Fruit fly (Drosophila melanogaster) S2 (cell line): ENCODE measurements around the gene CG12883.

Experiments used
- CG8478 ChIP-seq: fragments of >200 bp; optimal IDR thresholded peaks from 2 replicates; lab custom pipeline; 2018
- CTCF ChIP-seq, 2 experiments: fragments of >200 bp; optimal IDR thresholded peaks; 2 replicates each; lab custom pipeline; 2018

The CG12883 gene

DNA sequence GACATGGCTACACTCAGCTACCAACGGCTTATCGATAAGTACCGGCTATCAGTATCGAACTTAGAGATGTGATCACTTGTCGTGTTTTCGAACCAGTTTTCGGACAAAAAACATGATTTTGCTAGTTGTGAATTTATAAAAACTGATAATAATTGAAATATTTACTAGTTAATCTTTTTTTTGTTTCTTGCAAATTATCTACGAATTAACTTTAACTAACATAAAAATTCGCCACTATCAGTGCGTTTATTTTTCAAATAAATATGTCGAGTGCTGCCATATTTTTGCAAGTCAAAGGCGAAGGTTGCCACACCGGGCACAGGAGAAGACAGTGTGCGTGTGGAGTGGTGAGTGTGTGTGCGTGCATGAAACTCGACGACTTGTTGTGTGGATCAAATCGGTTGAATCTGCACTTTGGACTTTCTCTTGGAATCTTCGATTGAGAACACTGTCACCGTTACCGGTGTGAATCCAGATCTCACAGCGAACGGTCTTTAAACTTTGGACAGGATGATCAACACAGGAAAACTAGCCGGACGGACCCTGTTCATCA, 1.8 kb upstream of the CG12883 start, which contains the start of gene Hsdl2:
Gene Hsdl2, plus strand, starts transcription at position 349 of the 553 bp plus-strand sequence.
- TF ChIP-seq CTCF (optimal IDR thresholded peaks at IDR 0.05; lab: Kevin White, UChicago) (peak in 1 of 2 experiments; percentile 18), CG8478 (no peak)

- TF ChIP-seq CG8478 (no peak), CTCF (optimal IDR thresholded peaks at IDR 0.05; lab: Kevin White, UChicago) (no peak)
These were observed 576 bp downstream of the CG12883 start for dm6 chr3R:27679667-27680066.

dm6 chr3R:27681799-27682198, 2.7 kb downstream of the CG12883 start, which contains the start of gene Sce:
TSS of gene Sce (minus strand) at chr3R:27682029.
- TF ChIP-seq CTCF (optimal IDR thresholded peaks at IDR 0.05; lab: Kevin White, UChicago) (no peak), CG8478 (no peak)

DNA sequence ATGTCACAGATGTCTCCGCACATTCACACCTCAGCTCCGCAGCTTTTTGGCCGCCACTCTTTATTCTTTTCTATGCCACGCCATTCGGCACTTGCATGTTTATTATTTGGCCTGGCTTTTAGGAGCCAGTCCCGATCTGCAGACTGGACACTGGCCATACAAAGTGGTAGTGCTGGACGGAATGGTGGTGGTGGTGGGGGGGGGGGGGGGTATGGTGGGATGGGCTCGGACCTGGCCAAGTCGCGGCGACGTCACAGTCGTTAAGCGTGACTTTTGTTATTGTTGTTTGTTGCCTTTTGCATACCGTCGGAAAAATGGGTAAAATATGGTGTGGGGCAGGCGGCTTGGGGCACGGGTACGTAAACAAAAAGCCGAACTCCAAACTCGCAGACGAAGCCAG, 6.0 kb downstream of the CG12883 start:
- no peak for TF ChIP-seq CG8478
- no peak for TF ChIP-seq CTCF (optimal IDR thresholded peaks at IDR 0.05; lab: Kevin White, UChicago)

DNA sequence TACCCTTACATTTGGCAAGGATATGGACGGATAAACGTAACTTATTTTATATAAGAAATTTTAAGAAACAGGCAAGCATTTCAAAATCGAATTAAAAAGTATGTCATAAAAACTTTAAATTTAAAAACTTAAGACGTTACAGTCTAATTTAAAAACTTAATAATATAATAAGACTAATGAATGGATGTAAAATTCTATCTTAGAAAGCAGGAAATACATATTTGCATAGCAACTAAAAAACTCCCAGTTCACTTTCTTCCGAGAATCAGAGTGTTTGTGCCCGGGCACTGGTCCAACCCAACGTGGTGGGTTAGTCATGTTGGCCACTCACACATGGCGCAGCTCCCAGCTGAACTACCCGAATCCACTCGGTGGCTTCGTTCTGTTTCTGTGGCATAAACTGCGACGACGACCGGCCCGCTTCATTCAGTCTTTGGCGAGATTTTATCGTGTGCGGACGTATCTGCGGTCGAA, 6.5 kb downstream of the CG12883 start, which contains the start of gene CG12880:
Gene CG12880, plus strand, starts transcription at position 424 of the 474 bp plus-strand sequence.
- TF ChIP-seq CG8478 (no peak), CTCF (optimal IDR thresholded peaks at IDR 0.05; lab: Kevin White, UChicago) (no peak)

dm6 chr3R:27688034-27688433, 8.9 kb downstream of the CG12883 start, which contains the start of gene CG31055:
TSS of gene CG31055 (minus strand) at chr3R:27688134.
- TF ChIP-seq CG8478 (no peak), CTCF (optimal IDR thresholded peaks at IDR 0.05; lab: Kevin White, UChicago) (no peak)

- TF ChIP-seq CG8478: no peak
These were observed 13.7 kb downstream of the CG12883 start for dm6 chr3R:27692645-27693307.

- TF ChIP-seq CTCF (optimal IDR thresholded peaks at IDR 0.05; lab: Kevin White, UChicago): no peak
- no peak for TF ChIP-seq CG8478
These were observed 14.9 kb downstream of the CG12883 start, which contains the start of gene CG43319 for dm6 chr3R:27694018-27694417. TSS of gene CG43319 (plus strand) at chr3R:27694318.

DNA sequence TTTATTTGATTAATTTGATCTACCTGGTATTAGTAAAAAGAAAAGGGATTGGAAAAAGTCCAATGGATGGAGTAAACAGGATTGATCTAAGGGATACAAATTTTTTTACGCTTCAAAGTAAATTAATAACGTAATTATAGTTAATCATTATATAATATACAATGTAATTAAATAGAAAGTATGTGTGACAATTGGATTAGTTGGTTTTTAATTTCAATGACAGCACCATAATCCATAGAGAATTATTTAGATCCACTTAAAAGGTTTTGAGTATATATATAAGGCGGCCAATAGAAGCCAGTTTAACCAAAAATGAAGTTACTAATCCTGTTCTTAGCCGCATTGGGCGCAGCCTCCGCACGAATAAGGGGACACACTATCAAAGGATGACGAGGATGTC, 15.5 kb downstream of the CG12883 start, which contains the start of gene Acp98AB:
Gene Acp98AB, plus strand, starts transcription at position 301 of the 400 bp plus-strand sequence.
- TF ChIP-seq CTCF (optimal IDR thresholded peaks at IDR 0.05; lab: Kevin White, UChicago) (no peak), CG8478 (no peak)

DNA sequence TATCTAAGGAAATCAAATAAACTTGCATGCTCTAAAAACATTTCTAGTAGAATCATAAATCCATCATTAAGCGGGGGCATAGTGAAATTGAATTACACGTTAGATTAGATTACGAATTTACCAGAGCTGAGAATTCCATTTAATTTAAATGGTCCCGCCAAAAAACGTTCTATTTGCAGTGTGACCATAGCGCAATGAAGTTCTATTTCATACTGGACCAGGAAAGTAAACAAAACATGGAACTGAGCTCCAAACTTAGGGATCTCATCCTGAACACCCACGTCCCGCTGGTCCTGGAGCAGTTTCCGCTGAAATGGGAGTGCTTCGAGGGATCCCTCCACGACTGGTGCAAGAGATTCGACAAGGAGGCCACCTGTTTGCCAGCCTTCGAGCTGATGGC, 15.9 kb downstream of the CG12883 start, which contains the start of gene HSPBAP1:
Gene HSPBAP1, plus strand, starts transcription at position 217 of the 400 bp plus-strand sequence.
- TF ChIP-seq CG8478 (no peak), CTCF (optimal IDR thresholded peaks at IDR 0.05; lab: Kevin White, UChicago) (no peak)

DNA sequence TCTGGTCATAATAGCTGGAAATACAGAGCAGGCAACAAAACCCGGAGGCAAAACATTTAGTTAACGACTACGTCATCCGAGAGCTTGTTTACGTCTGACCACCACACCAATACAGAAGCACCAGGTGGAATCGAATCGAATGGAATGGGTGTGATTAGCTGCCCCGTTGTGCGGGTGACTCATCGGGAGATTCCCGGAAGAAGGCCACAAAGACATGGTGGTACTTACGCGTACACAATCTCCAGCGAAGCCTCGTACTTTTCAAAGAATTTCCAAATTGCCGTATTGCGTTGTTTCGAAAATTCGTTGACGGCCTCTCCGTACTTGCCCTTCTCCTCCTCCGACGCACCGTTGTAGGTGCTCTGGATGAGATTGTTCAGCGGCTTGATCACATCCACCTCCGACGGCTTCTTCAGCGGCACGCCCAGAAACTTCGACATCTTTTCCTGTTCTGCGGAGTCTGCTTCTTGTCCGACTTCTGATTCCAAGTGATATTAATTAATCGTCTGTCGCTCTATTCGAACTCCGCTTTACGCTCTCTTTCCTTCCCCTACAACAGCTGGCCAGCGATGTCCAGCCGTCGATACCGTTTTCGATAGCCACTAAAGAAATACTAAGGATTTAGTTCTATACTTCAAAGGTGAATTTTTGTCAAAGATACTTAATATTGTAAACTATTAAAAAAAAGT, 20.6 kb downstream of the CG12883 start, which contains the start of gene ALiX:
Gene ALiX, minus strand, starts transcription at position 571 of the 689 bp plus-strand sequence.
- TF ChIP-seq CTCF (optimal IDR thresholded peaks at IDR 0.05; lab: Kevin White, UChicago) (no peak), CG8478 (no peak)

dm6 chr3R:27700229-27700573, 21.1 kb downstream of the CG12883 start, which contains the start of gene btz:
TSS of gene btz (plus strand) at chr3R:27700361.
- TF ChIP-seq CG8478 (no peak), CTCF (optimal IDR thresholded peaks at IDR 0.05; lab: Kevin White, UChicago) (peak in 1 of 2 experiments; percentile 5)

dm6 chr3R:27706039-27706580, 27.0 kb downstream of the CG12883 start:
- TF ChIP-seq CG8478 (no peak), CTCF (optimal IDR thresholded peaks at IDR 0.05; lab: Kevin White, UChicago) (no peak)

- TF ChIP-seq CTCF (optimal IDR thresholded peaks at IDR 0.05; lab: Kevin White, UChicago) (no peak), CG8478 (no peak)
These were observed 27.6 kb downstream of the CG12883 start, which contains the start of the genes CROT and CG12877 for dm6 chr3R:27706581-27707181. TSS of gene CROT (minus strand) at chr3R:27706751. TSS of gene CG12877 (plus strand) at chr3R:27707100.
